Worm (Caenorhabditis elegans): ENCODE measurements around the gene R144.13.
A peak's percentile ranks its signal among the peaks of the same experiment; 100 is the strongest.
"Not testable (repeated sequence)": the region's sequence is repeated elsewhere in the genome, so short reads cannot be mapped to it uniquely, and the experiment has no call there.

Gene R144.13

DNA sequence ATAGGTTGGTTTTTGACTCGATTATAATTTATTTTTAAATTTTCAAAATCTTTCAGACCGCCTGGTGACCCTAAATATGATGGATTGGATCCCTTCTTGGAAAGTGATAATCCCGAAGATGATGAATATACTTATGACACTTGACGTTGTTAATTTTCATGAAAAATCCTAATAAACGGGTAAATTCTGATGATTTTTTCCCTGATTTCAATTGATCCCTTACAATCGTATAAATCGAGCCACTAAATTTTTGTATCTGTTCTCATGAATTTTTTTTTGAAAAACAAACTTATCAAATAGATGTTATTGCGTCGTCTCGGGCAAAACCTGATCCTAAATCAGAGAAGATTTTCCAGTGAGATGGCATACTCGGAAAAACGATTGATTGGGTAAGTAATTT is at the start of gene R144.13:
Gene R144.13 (plus strand): TSS at position 301 of the 400 bp plus-strand sequence.
- TF ChIP-seq nhr-12 (tag; optimal IDR thresholded peaks at IDR 0.05) (no peak), efl-1 (optimal IDR thresholded peaks at IDR 0.05) (no peak), efl-1 (GFP tag; optimal IDR thresholded peaks at IDR 0.05 in 1 of 2) (peak in 1 of 2 experiments; percentile 68)

DNA sequence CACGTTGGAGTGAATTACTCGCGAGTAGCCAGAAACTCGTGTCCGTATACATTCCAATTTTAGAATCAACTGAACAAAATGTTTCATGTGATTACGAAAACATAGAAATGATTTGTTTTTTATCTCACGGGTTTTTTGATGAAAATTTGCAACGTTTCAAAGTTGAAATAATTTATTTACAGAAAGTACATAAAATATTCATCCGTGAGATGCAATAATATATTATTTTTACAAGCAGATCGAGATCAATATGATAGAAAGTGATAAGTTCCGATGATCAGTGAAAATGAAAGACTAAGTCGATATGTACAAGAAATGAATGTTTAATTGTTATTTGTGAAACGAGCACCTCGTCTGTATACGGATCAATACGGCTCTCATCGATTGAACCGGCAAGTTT is 42.7 kb upstream of the R144.13 start, which contains the start of gene C27F2.6:
Gene C27F2.6 (minus strand): TSS at position 101 of the 400 bp plus-strand sequence.
- not testable (repeated sequence) for TF ChIP-seq ama-1 (optimal IDR thresholded peaks at IDR 0.05); zag-1 (tag; optimal IDR thresholded peaks at IDR 0.05); unc-86 (tag; optimal IDR thresholded peaks at IDR 0.05)

DNA sequence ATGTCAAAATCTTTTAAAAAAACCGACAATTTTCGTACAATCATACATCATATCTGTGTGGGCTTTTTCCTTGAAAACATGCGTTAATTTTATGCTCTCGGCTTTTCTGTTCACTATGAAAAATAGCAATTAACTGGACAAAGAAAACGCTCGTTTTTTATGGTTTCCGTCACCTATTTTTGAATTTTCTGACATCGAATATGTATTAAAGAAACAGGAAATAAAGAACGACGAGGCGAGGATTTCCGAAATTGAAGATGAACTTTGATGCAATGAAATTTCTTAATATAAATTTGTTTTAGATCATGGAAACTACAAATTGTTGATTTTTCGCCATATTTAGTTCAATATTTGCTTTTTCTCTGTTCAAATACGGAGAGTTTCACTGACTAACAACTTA is 39.1 kb upstream of the R144.13 start:
- TF ChIP-seq egl-13 (tag; optimal IDR thresholded peaks at IDR 0.05) (no peak), tlp-1 (tag; optimal IDR thresholded peaks at IDR 0.05) (no peak)

DNA sequence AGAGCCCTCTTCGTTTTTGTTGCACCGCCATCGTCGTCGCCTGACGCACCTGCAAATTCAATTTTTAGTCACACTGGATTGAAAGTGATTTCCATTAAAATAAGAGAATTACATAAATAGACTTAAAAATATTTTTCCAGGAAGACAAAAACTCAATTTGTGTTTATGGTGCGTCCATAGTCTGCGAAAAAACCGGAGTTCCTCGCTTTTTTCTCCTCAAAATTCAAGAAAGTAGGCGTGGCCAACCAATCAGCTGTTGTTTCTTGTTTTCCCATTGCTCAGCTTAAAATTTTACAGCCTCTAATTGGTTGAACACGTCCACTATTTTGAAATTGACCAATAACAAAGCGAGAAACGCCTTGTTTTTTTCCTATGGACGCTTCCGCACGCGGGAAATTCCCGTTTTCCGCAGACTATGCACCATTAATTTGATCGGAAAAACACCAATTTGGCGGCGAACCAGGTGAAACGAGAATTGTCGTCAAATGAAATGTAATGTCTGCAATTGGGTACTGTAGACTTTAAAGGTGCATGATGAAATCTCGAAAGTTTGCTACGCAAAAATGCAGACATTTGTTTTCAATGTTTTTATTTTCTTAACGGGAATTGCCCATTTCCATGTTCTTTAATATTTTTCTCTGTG is 38.5 kb upstream of the R144.13 start, which contains the start of gene C27F2.7:
Gene C27F2.7 (minus strand): TSS at position 51 of the 643 bp plus-strand sequence.
- TF ChIP-seq unc-130 (tag; optimal IDR thresholded peaks at IDR 0.05) (no peak), lir-3 (tag; optimal IDR thresholded peaks at IDR 0.05; ENCODE audit: poor library complexity) (no peak), pag-3 (tag; optimal IDR thresholded peaks at IDR 0.05; ENCODE audit: borderline replicate concordance, insufficient read depth) (no peak), nhr-28 (tag; optimal IDR thresholded peaks at IDR 0.05) (no peak), nhr-76 (tag; optimal IDR thresholded peaks at IDR 0.05) (no peak), egl-27 (tag; optimal IDR thresholded peaks at IDR 0.05) (no peak), xbp-1 (tag; optimal IDR thresholded peaks at IDR 0.05) (no peak), aha-1 (tag; optimal IDR thresholded peaks at IDR 0.05) (no peak), dsc-1 (tag; optimal IDR thresholded peaks at IDR 0.05) (no peak), dpl-1 (GFP tag; optimal IDR thresholded peaks at IDR 0.05) (no peak), mep-1 (tag; optimal IDR thresholded peaks at IDR 0.05) (no peak), lin-39 (tag; optimal IDR thresholded peaks at IDR 0.05) (no peak)

DNA sequence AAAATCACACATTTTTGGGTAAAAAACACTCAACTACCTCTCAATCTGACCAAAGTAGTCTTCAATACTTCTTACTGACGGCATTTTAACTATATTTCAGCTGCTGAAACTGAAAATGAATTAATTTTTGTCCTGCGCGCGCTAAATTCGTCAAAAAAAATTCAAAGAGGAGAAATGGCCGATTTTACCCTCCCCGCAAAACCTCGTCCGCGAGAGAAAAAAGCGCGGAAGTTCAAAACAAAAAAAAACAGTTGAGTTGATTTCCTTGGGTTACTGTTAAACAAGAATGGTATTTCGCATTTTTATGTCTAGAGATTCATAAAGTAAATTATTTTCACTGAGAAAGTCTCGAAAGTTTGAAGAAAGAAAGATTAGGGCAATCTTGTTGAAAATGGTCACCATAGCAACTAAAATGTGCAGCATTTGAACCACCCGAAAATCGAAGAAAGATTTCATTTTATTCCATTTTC is 36.2 kb upstream of the R144.13 start, which contains the start of the genes C27F2.10 and wdr-60:
Gene C27F2.10 (minus strand): TSS at position 109 of the 470 bp plus-strand sequence.
Gene wdr-60 (plus strand): TSS at position 420 of the 470 bp plus-strand sequence.
- peak; percentile 84 to 92 for TF ChIP-seq lin-35 (GFP tag; optimal IDR thresholded peaks at IDR 0.05)
- peak; percentile 64 for TF ChIP-seq lir-3 (tag; optimal IDR thresholded peaks at IDR 0.05; ENCODE audit: poor library complexity)
- TF ChIP-seq aly-2 (tag; optimal IDR thresholded peaks at IDR 0.05), result no peak
- peak; percentile 10 for TF ChIP-seq snu-23 (GFP tag; optimal IDR thresholded peaks at IDR 0.05)
- no peak for TF ChIP-seq hlh-4 (tag; optimal IDR thresholded peaks at IDR 0.05)
- TF ChIP-seq fkh-10 (GFP tag; optimal IDR thresholded peaks at IDR 0.05), result no peak
- TF ChIP-seq hlh-17 (GFP tag; optimal IDR thresholded peaks at IDR 0.05; ENCODE audit: borderline replicate concordance), result no peak
- peak; percentile 75 to 89 (median 86) for TF ChIP-seq dpl-1 (GFP tag; optimal IDR thresholded peaks at IDR 0.05)
- peak; percentile 58 to 89 for TF ChIP-seq efl-1 (optimal IDR thresholded peaks at IDR 0.05)
- TF ChIP-seq efl-1 (GFP tag; optimal IDR thresholded peaks at IDR 0.05 in 1 of 2), result peak; percentile 88 to 98
- TF ChIP-seq blmp-1 (tag; optimal IDR thresholded peaks at IDR 0.05), result peak; percentile 51
- TF ChIP-seq nhr-71 (tag; optimal IDR thresholded peaks at IDR 0.05), result peak; percentile 56
- peak; percentile 61 for TF ChIP-seq ceh-90 (tag; optimal IDR thresholded peaks at IDR 0.05)
- TF ChIP-seq nhr-237 (tag; optimal IDR thresholded peaks at IDR 0.05), result no peak
- TF ChIP-seq efl-3 (GFP tag; optimal IDR thresholded peaks at IDR 0.05), result no peak
- TF ChIP-seq sptf-1 (tag; optimal IDR thresholded peaks at IDR 0.05), result no peak
- TF ChIP-seq isw-1 (GFP tag; IDR thresholded peaks at IDR 0.05), result 0 out of 2 replicates have a peak, but pooled peaks have one; percentile 1
- no peak for TF ChIP-seq grh-1 (GFP tag; IDR thresholded peaks at IDR 0.05)
- TF ChIP-seq unc-86 (tag; optimal IDR thresholded peaks at IDR 0.05), result no peak
- peak; percentile 17 for TF ChIP-seq dsc-1 (tag; optimal IDR thresholded peaks at IDR 0.05)
- peak; percentile 57 for TF ChIP-seq tbx-2 (tag; optimal IDR thresholded peaks at IDR 0.05)
- TF ChIP-seq ceh-63 (GFP tag; optimal IDR thresholded peaks at IDR 0.05), result no peak
- no peak for TF ChIP-seq ces-1 (GFP tag; optimal IDR thresholded peaks at IDR 0.05)
- TF ChIP-seq rnt-1 (tag; optimal IDR thresholded peaks at IDR 0.05), result peak; percentile 88
- no peak for TF ChIP-seq tlp-1 (tag; optimal IDR thresholded peaks at IDR 0.05)
- TF ChIP-seq xbp-1 (tag; optimal IDR thresholded peaks at IDR 0.05), result peak; percentile 41
- TF ChIP-seq C16A3.4 (tag; optimal IDR thresholded peaks at IDR 0.05), result peak; percentile 10
- TF ChIP-seq nhr-85 (tag), result peak; percentile 71
- TF ChIP-seq zag-1 (tag; optimal IDR thresholded peaks at IDR 0.05), result no peak
- no peak for TF ChIP-seq Y116A8C.19 (tag; optimal IDR thresholded peaks at IDR 0.05; ENCODE audit: borderline replicate concordance)
- peak; percentile 24 for TF ChIP-seq fkh-8 (tag; optimal IDR thresholded peaks at IDR 0.05)
- TF ChIP-seq ceh-82 (tag; optimal IDR thresholded peaks at IDR 0.05), result peak in 1 of 3 experiments; percentile 16

All from whole organism, L1 larva.